Worm (Caenorhabditis elegans) whole organism, L4/young adult: ENCODE measurements around the gene F17E9.15.

Experiments used
- W03F9.2 ChIP-seq: fragments of 150-350 bp; optimal IDR thresholded peaks from 2 replicates; lab custom pipeline; 2014; ENCODE audit warnings: missing biosample characterization, missing genetic modification characterization
- dao-5 ChIP-seq: sonication (generic microtip); optimal IDR thresholded peaks from 2 replicates; lab custom pipeline; 2016; ENCODE audit warnings: missing genotype, missing genetic modification characterization, moderate library complexity, missing compliant biosample characterization
- him-1 ChIP-seq: sonication (generic microtip); optimal IDR thresholded peaks from 2 replicates; lab custom pipeline; 2016; ENCODE audit warnings: missing genotype, missing genetic modification reagents, missing genetic modification characterization, missing compliant biosample characterization

DNA sequence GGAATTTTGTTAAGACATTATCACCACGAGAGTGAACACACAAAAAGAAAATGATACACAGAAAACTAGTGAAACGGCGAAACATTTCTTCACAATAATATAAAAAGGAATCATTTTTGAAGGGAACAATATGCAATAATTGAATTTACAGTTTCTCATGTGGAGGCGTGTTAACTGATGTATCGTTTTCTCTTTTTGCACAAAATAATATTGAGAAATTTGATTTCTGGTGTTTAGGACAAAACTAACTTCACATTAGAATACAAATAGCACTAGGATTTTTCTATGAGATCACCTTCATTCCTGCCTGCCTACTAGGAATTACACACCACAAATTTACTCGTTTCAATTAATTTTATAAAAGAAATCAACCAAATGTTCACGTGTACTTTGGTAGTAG, 11.3 kb downstream of the F17E9.15 start, which contains the start of gene D2096.13:
- TF ChIP-seq him-1 (tag; lab: Kevin White, UChicago) (no peak), W03F9.2 (tag; lab: Kevin White, UChicago) (no peak), dao-5 (tag; lab: Kevin White, UChicago) (no peak)
